Fruit fly (Drosophila melanogaster) whole organism, embryonic: ENCODE results near the gene CG14961.

Source experiments
- Bgb ChIP-seq: fragments of 200-800 bp; sonication (Bioruptor generic); IDR thresholded peaks from 2 replicates; pipeline ENCODE4 v1.3.6; 2022; ENCODE audit warnings: missing biosample characterization, missing genetic modification characterization; ENCODE audit not compliant: partially characterized antibody
- CG10366 ChIP-seq: fragments of 200-800 bp; sonication (Bioruptor generic); IDR thresholded peaks from 2 replicates; pipeline ENCODE4 v1.3.6; 2022; ENCODE audit warnings: missing biosample characterization, missing genetic modification characterization
- CG11696 ChIP-seq: fragments of 200-800 bp; sonication (Bioruptor generic); IDR thresholded peaks from 2 replicates; pipeline ENCODE4 v1.3.6; 2022; ENCODE audit warnings: missing biosample characterization, missing genetic modification characterization
- CG14860 ChIP-seq: fragments of 200-800 bp; sonication (Bioruptor generic); IDR thresholded peaks from 3 replicates; pipeline ENCODE4 v1.3.6; 2022; ENCODE audit warnings: missing biosample characterization, missing genetic modification characterization; ENCODE audit not compliant: partially characterized antibody
- CG15011 ChIP-seq: fragments of 200-800 bp; sonication (Bioruptor generic); optimal IDR thresholded peaks from 3 replicates; lab custom pipeline; 2018; ENCODE audit warnings: missing biosample characterization, mild to moderate bottlenecking, missing genetic modification characterization
- CG15479 ChIP-seq: fragments of 200-800 bp; sonication (Bioruptor generic); optimal IDR thresholded peaks from 3 replicates; lab custom pipeline; 2019; ENCODE audit warnings: missing biosample characterization, mild to moderate bottlenecking, missing genetic modification characterization, moderate library complexity
- CG2116 ChIP-seq: fragments of 200-800 bp; sonication (Bioruptor generic); optimal IDR thresholded peaks from 3 replicates; lab custom pipeline; 2018; ENCODE audit warnings: missing biosample characterization, mild to moderate bottlenecking, missing genetic modification characterization
- CG2712 ChIP-seq: fragments of 200-800 bp; optimal IDR thresholded peaks from 3 replicates; lab custom pipeline; 2019; ENCODE audit warnings: missing biosample characterization, mild to moderate bottlenecking, missing genetic modification characterization, moderate library complexity
- CG30020 ChIP-seq: fragments of 200-800 bp; optimal IDR thresholded peaks from 2 replicates; lab custom pipeline; 2019; ENCODE audit warnings: missing biosample characterization, mild to moderate bottlenecking, missing genetic modification characterization, moderate library complexity
- CG31441 ChIP-seq: fragments of 200-800 bp; sonication (Bioruptor generic); IDR thresholded peaks from 2 replicates; pipeline ENCODE4 v1.3.6; 2022; ENCODE audit warnings: missing biosample characterization, missing genetic modification characterization
- CG34224 ChIP-seq: fragments of 200-800 bp; sonication (Bioruptor generic); IDR thresholded peaks from 3 replicates; pipeline ENCODE4 v1.3.6; 2022; ENCODE audit warnings: missing biosample characterization, missing genetic modification characterization; ENCODE audit not compliant: partially characterized antibody
- CG4854 ChIP-seq: fragments of 200-800 bp; sonication (Bioruptor generic); optimal IDR thresholded peaks from 2 replicates; lab custom pipeline; 2016; ENCODE audit warnings: missing biosample characterization, missing genetic modification characterization, inconsistent platforms
- CG6683 ChIP-seq: fragments of 200-800 bp; sonication (Bioruptor generic); optimal IDR thresholded peaks from 2 replicates; lab custom pipeline; 2017; ENCODE audit warnings: missing biosample characterization, mild to moderate bottlenecking, missing genetic modification characterization, missing genetic modification reagents
- CG6791 ChIP-seq: fragments of 200-800 bp; sonication (Bioruptor generic); IDR thresholded peaks from 3 replicates; pipeline ENCODE4 v1.3.6; 2022; ENCODE audit warnings: missing biosample characterization, missing genetic modification characterization; ENCODE audit not compliant: partially characterized antibody
- D ChIP-seq, 2 experiments: fragments of 200-800 bp in 1 of 2; fragments of >200 bp in 1 of 2; sonication (Bioruptor generic) in 1 of 2; optimal IDR thresholded peaks; 2 replicates in 1 of 2; 3 replicates in 1 of 2; lab custom pipeline; 2017; ENCODE audit warnings: mild to moderate bottlenecking in 1 of 2, missing biosample characterization in 1 of 2, missing genetic modification characterization in 1 of 2, missing genetic modification reagents in 1 of 2
- Dbx ChIP-seq: fragments of 200-800 bp; sonication (Bioruptor generic); IDR thresholded peaks from 3 replicates; pipeline ENCODE4 v1.3.6; 2022; ENCODE audit warnings: missing biosample characterization, missing genetic modification characterization
- Doc2 ChIP-seq: fragments of 200-800 bp; sonication (Bioruptor generic); IDR thresholded peaks from 2 replicates; pipeline ENCODE4 v1.3.6; 2022; ENCODE audit warnings: missing biosample characterization, missing genetic modification characterization
- Gsc ChIP-seq: fragments of 200-800 bp; sonication (Bioruptor generic); IDR thresholded peaks from 2 replicates; pipeline ENCODE4 v1.3.6; 2022; ENCODE audit warnings: missing biosample characterization, missing genetic modification characterization
- HLH4C ChIP-seq: fragments of 200-800 bp; sonication (Bioruptor generic); IDR thresholded peaks from 3 replicates; pipeline ENCODE4 v1.3.6; 2022; ENCODE audit warnings: missing biosample characterization, missing genetic modification characterization; ENCODE audit not compliant: partially characterized antibody
- Jarid2 ChIP-seq: fragments of 200-800 bp; sonication (Bioruptor generic); optimal IDR thresholded peaks from 3 replicates; lab custom pipeline; 2017; ENCODE audit warnings: mild to moderate bottlenecking, missing biosample characterization, missing genetic modification reagents, missing genetic modification characterization
- Lhr ChIP-seq: fragments of 200-800 bp; sonication (Bioruptor generic); optimal IDR thresholded peaks from 3 replicates; lab custom pipeline; 2017; ENCODE audit warnings: mild to moderate bottlenecking, missing biosample characterization, missing genetic modification reagents, missing genetic modification characterization
- MESR4 ChIP-seq: fragments of 200-800 bp; sonication (Bioruptor generic); optimal IDR thresholded peaks from 2 replicates; lab custom pipeline; 2018; ENCODE audit warnings: missing biosample characterization, mild to moderate bottlenecking, missing genetic modification characterization, moderate library complexity
- Mad ChIP-seq: fragments of 200-800 bp; sonication (Bioruptor generic); optimal IDR thresholded peaks from 2 replicates; lab custom pipeline; 2016; ENCODE audit warnings: missing biosample characterization, missing genetic modification characterization
- Optix ChIP-seq: fragments of 200-800 bp; sonication (Bioruptor generic); IDR thresholded peaks from 3 replicates; pipeline ENCODE4 v1.3.6; 2022; ENCODE audit warnings: missing biosample characterization, missing genetic modification characterization
- Sry-β ChIP-seq: fragments of 200-800 bp; sonication (Bioruptor generic); optimal IDR thresholded peaks from 2 replicates; lab custom pipeline; 2018; ENCODE audit warnings: missing biosample characterization, mild to moderate bottlenecking, missing genetic modification characterization, moderate library complexity
- Trl ChIP-seq, 3 experiments: fragments of >200 bp in 2 of 3; fragments of 200-800 bp in 1 of 3; sonication (Bioruptor generic) in 1 of 3; optimal IDR thresholded peaks; 2 replicates in 1 of 3; 3 replicates in 2 of 3; lab custom pipeline; 2016 to 2017; ENCODE audit warnings: missing biosample characterization in 1 of 3, missing genetic modification characterization in 1 of 3
- Usf ChIP-seq: fragments of 200-800 bp; sonication (Bioruptor generic); optimal IDR thresholded peaks from 2 replicates; lab custom pipeline; 2017; ENCODE audit warnings: missing genotype, missing biosample characterization, missing genetic modification characterization
- Xrp1 ChIP-seq: fragments of 200-800 bp; sonication (Bioruptor generic); IDR thresholded peaks from 2 replicates; pipeline ENCODE4 v1.3.6; 2022; ENCODE audit warnings: missing biosample characterization, missing genetic modification characterization
- al ChIP-seq: fragments of 200-800 bp; sonication (Bioruptor generic); IDR thresholded peaks from 2 replicates; pipeline ENCODE4 v1.3.6; 2022; ENCODE audit warnings: missing biosample characterization, missing genetic modification characterization
- bsh ChIP-seq, 2 experiments: fragments of 200-800 bp; sonication (Bioruptor generic); optimal IDR thresholded peaks; 2 replicates each; lab custom pipeline; 2017 to 2018; ENCODE audit warnings: mild to moderate bottlenecking in 2 of 2, missing biosample characterization in 2 of 2, missing genetic modification characterization in 2 of 2, moderate library complexity in 1 of 2
- crc ChIP-seq: fragments of 200-800 bp; sonication (Bioruptor generic); optimal IDR thresholded peaks from 2 replicates; lab custom pipeline; 2016; ENCODE audit warnings: missing biosample characterization, missing genetic modification characterization
- danr ChIP-seq: fragments of 200-800 bp; sonication (Bioruptor generic); IDR thresholded peaks from 2 replicates; pipeline ENCODE4 v1.3.6; 2022; ENCODE audit warnings: missing biosample characterization, missing genetic modification characterization
- eve ChIP-seq, 2 experiments: fragments of >200 bp; optimal IDR thresholded peaks; 2 replicates each; lab custom pipeline; 2017; ENCODE audit warnings: missing biosample characterization in 2 of 2, missing genetic modification characterization in 2 of 2
- ftz-f1 ChIP-seq: fragments of 200-800 bp; sonication (Bioruptor generic); optimal IDR thresholded peaks from 2 replicates; lab custom pipeline; 2016; ENCODE audit warnings: missing biosample characterization, missing genetic modification characterization
- hth ChIP-seq: fragments of >200 bp; optimal IDR thresholded peaks from 2 replicates; lab custom pipeline; 2017; ENCODE audit warnings: inconsistent platforms
- inv ChIP-seq: fragments of 200-800 bp; sonication (Bioruptor generic); IDR thresholded peaks from 2 replicates; pipeline ENCODE4 v1.3.6; 2022; ENCODE audit warnings: missing biosample characterization, missing genetic modification characterization; ENCODE audit not compliant: partially characterized antibody
- jing ChIP-seq: fragments of 200-800 bp; sonication (Bioruptor generic); optimal IDR thresholded peaks from 2 replicates; lab custom pipeline; 2018; ENCODE audit warnings: missing biosample characterization, mild to moderate bottlenecking, missing genetic modification characterization
- luna ChIP-seq: fragments of 200-800 bp; sonication (Bioruptor generic); optimal IDR thresholded peaks from 2 replicates; lab custom pipeline; 2016; ENCODE audit warnings: missing biosample characterization, missing genetic modification characterization
- nom ChIP-seq: fragments of 200-800 bp; sonication (Bioruptor generic); optimal IDR thresholded peaks from 2 replicates; lab custom pipeline; 2017; ENCODE audit warnings: missing biosample characterization, missing genetic modification characterization, mild to moderate bottlenecking, moderate library complexity, missing genetic modification reagents
- pb ChIP-seq: fragments of 200-800 bp; sonication (Bioruptor generic); optimal IDR thresholded peaks from 3 replicates; lab custom pipeline; 2016; ENCODE audit warnings: missing biosample characterization, missing genetic modification characterization
- shn ChIP-seq: fragments of 200-800 bp; sonication (Bioruptor generic); optimal IDR thresholded peaks from 3 replicates; lab custom pipeline; 2016; ENCODE audit warnings: missing biosample characterization, missing genetic modification characterization
- tap ChIP-seq: fragments of 200-800 bp; optimal IDR thresholded peaks from 3 replicates; lab custom pipeline; 2019; ENCODE audit warnings: missing biosample characterization, mild to moderate bottlenecking, missing genetic modification characterization, moderate library complexity
- tll ChIP-seq, 2 experiments: fragments of 200-800 bp in 1 of 2; fragments of >200 bp in 1 of 2; sonication (Bioruptor generic) in 1 of 2; optimal IDR thresholded peaks; 2 replicates each; lab custom pipeline; 2017 to 2019; ENCODE audit warnings: missing biosample characterization in 2 of 2, missing genetic modification characterization in 2 of 2, mild to moderate bottlenecking in 1 of 2, moderate library complexity in 1 of 2
- wek ChIP-seq: fragments of 200-800 bp; sonication (Bioruptor generic); optimal IDR thresholded peaks from 3 replicates; lab custom pipeline; 2018; ENCODE audit warnings: missing biosample characterization, mild to moderate bottlenecking, missing genetic modification characterization, moderate library complexity

The CG14961 gene

DNA sequence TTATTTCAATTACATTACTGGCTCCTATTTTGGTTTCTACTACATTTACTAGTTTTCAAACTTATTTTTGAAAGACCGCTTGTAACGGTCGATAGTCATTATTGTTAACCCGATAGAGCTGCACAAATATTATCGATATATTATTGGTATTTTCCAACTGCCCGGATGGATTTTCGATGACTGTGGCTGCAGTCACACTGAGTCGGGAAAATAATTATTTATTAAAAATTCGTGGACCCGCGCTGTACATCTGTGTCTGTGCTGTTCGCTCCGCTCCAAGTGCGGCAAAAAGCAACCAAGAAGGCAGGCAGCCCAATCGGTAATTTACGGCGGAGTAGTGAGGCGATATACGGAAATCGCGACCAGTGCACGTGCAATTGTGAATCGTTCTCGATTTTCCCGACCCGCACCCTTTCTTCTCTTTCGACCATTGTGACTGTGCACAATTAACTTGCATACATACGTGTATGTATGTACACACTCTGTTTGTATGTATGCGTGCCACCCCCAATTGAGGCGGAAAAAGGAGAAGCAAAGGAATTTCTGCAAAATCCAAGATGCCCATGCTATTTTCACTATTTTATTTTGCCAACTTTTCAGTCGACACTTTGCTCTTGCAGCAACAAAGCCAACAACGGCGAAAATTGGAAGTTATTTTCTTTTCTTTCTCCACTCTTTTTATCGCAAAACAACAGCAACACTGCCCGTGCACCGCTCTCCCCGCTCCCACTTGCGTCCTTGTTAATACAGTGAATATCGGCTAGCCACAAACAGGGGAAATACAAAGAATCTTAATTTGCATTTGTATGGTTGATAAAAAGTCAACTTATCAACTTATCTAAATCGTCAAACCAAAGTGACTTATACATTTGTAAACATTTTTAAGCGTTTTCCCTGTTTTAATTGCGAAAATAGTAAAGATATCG is 26.1 kb upstream of the CG14961 start, which contains the start of gene ZnT63C (continued):
- TF ChIP-seq nom (peak; percentile 79), Trl (optimal IDR thresholded peaks at IDR 0.05; lab: Kevin White, UChicago) (no peak), Trl (GFP tag; optimal IDR thresholded peaks at IDR 0.05; lab: Kevin White, UChicago) (no peak), CG2116 (GFP tag; lab: Kevin White, UChicago) (peak; percentile 90), Doc2 (GFP tag; lab: Robert Waterston, UW) (no peak), Sry-β (GFP tag; lab: Kevin White, UChicago) (no peak), CG11696 (GFP tag; lab: Robert Waterston, UW) (no peak), MESR4 (GFP tag; lab: Kevin White, UChicago) (peak; percentile 92), CG34224 (GFP tag; lab: Robert Waterston, UW) (peak; percentile 86), wek (GFP tag; lab: Kevin White, UChicago) (peak; percentile 6), CG14860 (GFP tag; lab: Robert Waterston, UW) (peak; percentile 88), CG2712 (tag; lab: Kevin White, UChicago) (peak; percentile 100), Lhr (no peak), HLH4C (GFP tag; lab: Robert Waterston, UW) (peak; percentile 97), Bgb (GFP tag; lab: Robert Waterston, UW) (peak; percentile 87), Jarid2 (GFP tag; lab: Kevin White, UChicago) (peak; percentile 81), danr (GFP tag; lab: Robert Waterston, UW) (no peak), shn (no peak), tll (GFP tag; optimal IDR thresholded peaks at IDR 0.05; lab: Kevin White, UChicago) (no peak)
- TF ChIP-seq, all 482 proteins: peak for 101

DNA sequence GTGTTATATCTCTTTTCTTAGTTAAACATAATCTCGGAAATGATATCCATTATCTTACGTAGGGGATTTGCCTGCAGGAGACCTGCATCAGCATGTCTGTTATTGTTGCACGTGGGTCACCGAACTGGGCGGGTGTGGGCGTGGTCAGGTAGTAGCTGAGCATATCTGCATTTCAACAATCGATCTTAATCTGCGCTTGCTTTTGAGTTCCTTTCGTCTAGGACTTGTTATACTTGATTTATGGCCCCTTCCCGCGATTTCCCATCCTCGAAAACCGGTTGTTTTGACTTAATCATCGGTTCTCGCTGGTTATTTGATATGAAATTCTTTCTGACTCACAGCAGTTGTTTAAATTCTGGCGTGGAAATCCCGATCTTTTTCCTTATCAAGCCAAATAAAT is 25.1 kb upstream of the CG14961 start:
- TF ChIP-seq Mad (GFP tag; lab: Kevin White, UChicago) (no peak), tll (GFP tag; optimal IDR thresholded peaks at IDR 0.05; lab: Kevin White, UChicago) (peak in 1 of 2 experiments; percentile 25), CG15479 (GFP tag; lab: Kevin White, UChicago) (peak; percentile 54)

DNA sequence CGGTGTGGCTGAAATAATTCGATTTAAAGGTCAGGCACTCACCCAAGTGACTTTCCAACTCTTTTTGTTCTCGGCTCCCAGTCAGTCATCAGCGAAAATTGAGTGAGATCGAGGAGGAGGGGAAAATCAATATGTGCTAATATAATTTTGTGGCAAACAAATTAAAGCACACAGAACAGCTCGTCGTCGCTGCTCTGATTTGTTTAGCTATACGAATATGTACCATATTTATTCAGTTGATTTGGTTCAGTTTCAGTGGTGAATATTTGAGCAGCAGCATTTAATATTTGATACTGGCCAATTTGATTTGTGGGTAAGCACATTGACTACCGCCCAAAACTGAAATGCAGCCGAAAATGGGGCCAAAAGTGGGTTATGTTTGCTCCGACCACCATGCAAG is 24.4 kb upstream of the CG14961 start:
- TF ChIP-seq CG6791 (GFP tag; lab: Robert Waterston, UW) (no peak), pb (GFP tag; lab: Kevin White, UChicago) (no peak), Optix (no peak), hth (lab: Kevin White, UChicago) (no peak), D (optimal IDR thresholded peaks at IDR 0.05; lab: Kevin White, UChicago) (no peak), D (GFP tag; optimal IDR thresholded peaks at IDR 0.05; lab: Kevin White, UChicago) (peak; percentile 15), Usf (GFP tag; lab: Kevin White, UChicago) (no peak), tap (tag; lab: Kevin White, UChicago) (no peak), crc (GFP tag; lab: Kevin White, UChicago) (no peak), CG15011 (no peak), luna (no peak), CG10366 (GFP tag; lab: Robert Waterston, UW) (no peak), CG6683 (GFP tag; lab: Kevin White, UChicago) (no peak), al (GFP tag; lab: Robert Waterston, UW) (no peak), ftz-f1 (no peak), eve (GFP tag; optimal IDR thresholded peaks at IDR 0.05; lab: Kevin White, UChicago) (no peak), CG14860 (GFP tag; lab: Robert Waterston, UW) (no peak), CG31441 (peak; percentile 16; the same call in 1 of the 2 replicates), Dbx (GFP tag; lab: Robert Waterston, UW) (no peak), CG4854 (GFP tag; lab: Kevin White, UChicago) (no peak), Xrp1 (peak; percentile 46; the same call in 1 of the 2 replicates), Gsc (GFP tag; lab: Robert Waterston, UW) (no peak), CG30020 (no peak), jing (GFP tag; lab: Kevin White, UChicago) (no peak), inv (GFP tag; lab: Robert Waterston, UW) (no peak), bsh (GFP tag; optimal IDR thresholded peaks at IDR 0.05; lab: Kevin White, UChicago) (peak in 1 of 2 experiments; percentile 83)
